Worm (Caenorhabditis elegans) whole organism, L2 larva: ENCODE results near the gene bgnt-1.5.

Source experiments
- C34F6.9 ChIP-seq: fragments of 150-350 bp; optimal IDR thresholded peaks from 2 replicates; lab custom pipeline; 2014; ENCODE audit warnings: missing biosample characterization, missing genetic modification characterization
- F13H6.1 ChIP-seq: sonication (generic microtip); optimal IDR thresholded peaks from 2 replicates; lab custom pipeline; 2016; ENCODE audit warnings: missing genetic modification characterization, missing compliant biosample characterization
- ZK546.5 ChIP-seq: sonication (generic microtip); optimal IDR thresholded peaks from 2 replicates; lab custom pipeline; 2017; ENCODE audit warnings: missing biosample characterization, missing genetic modification characterization
- alr-1 ChIP-seq: fragments of 150-350 bp; optimal IDR thresholded peaks from 2 replicates; lab custom pipeline; 2014; ENCODE audit warnings: missing biosample characterization, missing genetic modification characterization
- aly-2 ChIP-seq: fragments of 150-350 bp; optimal IDR thresholded peaks from 2 replicates; lab custom pipeline; 2014; ENCODE audit warnings: missing biosample characterization, missing genetic modification characterization
- ama-1 ChIP-seq: fragments of 150-350 bp; optimal IDR thresholded peaks from 2 replicates; lab custom pipeline; 2018; ENCODE audit warnings: inconsistent platforms
- ceh-16 ChIP-seq: fragments of 150-350 bp; optimal IDR thresholded peaks from 2 replicates; lab custom pipeline; 2014; ENCODE audit warnings: missing biosample characterization, missing genetic modification characterization
- ceh-82 ChIP-seq: fragments of 150-350 bp; optimal IDR thresholded peaks from 2 replicates; lab custom pipeline; 2014; ENCODE audit warnings: missing biosample characterization, missing genetic modification characterization
- crh-2 ChIP-seq: sonication (generic microtip); optimal IDR thresholded peaks from 2 replicates; lab custom pipeline; 2017; ENCODE audit warnings: missing biosample characterization, missing genetic modification characterization
- egl-27 ChIP-seq: sonication (generic microtip); optimal IDR thresholded peaks from 3 replicates; lab custom pipeline; 2017; ENCODE audit warnings: missing biosample characterization, missing genetic modification reagents, missing genetic modification characterization
- elt-1 ChIP-seq: fragments of 150-350 bp; optimal IDR thresholded peaks from 2 replicates; lab custom pipeline; 2014; ENCODE audit warnings: missing biosample characterization, missing genetic modification characterization
- elt-3 ChIP-seq: sonication (generic microtip); optimal IDR thresholded peaks from 2 replicates; lab custom pipeline; 2017; ENCODE audit warnings: missing biosample characterization, missing genetic modification characterization
- fos-1 ChIP-seq: fragments of 150-350 bp; optimal IDR thresholded peaks from 2 replicates; lab custom pipeline; 2014; ENCODE audit warnings: missing biosample characterization, missing genetic modification characterization
- gmeb-1 ChIP-seq: fragments of 150-350 bp; optimal IDR thresholded peaks from 2 replicates; lab custom pipeline; 2014; ENCODE audit warnings: missing biosample characterization, missing genetic modification characterization
- lin-11 ChIP-seq: fragments of 150-350 bp; sonication (generic microtip); optimal IDR thresholded peaks from 2 replicates; lab custom pipeline; 2014; ENCODE audit warnings: missing biosample characterization, missing genetic modification characterization, inconsistent platforms, mixed read lengths
- lin-13 ChIP-seq: fragments of 150-350 bp; optimal IDR thresholded peaks from 2 replicates; lab custom pipeline; 2014; ENCODE audit warnings: missing biosample characterization, missing genetic modification reagents, missing genetic modification characterization
- lsy-2 ChIP-seq, 2 experiments: fragments of 150-350 bp in 1 of 2; sonication (generic microtip) in 1 of 2; optimal IDR thresholded peaks; 2 replicates each; lab custom pipeline; 2014 to 2017; ENCODE audit warnings: missing biosample characterization in 2 of 2, missing genetic modification characterization in 2 of 2
- mab-5 ChIP-seq: fragments of 150-350 bp; optimal IDR thresholded peaks from 2 replicates; lab custom pipeline; 2014; ENCODE audit warnings: missing biosample characterization, missing genetic modification characterization
- mbf-1 ChIP-seq: sonication (generic microtip); optimal IDR thresholded peaks from 2 replicates; lab custom pipeline; 2017; ENCODE audit warnings: missing biosample characterization, missing genetic modification characterization
- mdl-1 ChIP-seq, 2 experiments: fragments of 150-350 bp in 1 of 2; sonication (generic microtip) in 1 of 2; optimal IDR thresholded peaks; 2 replicates each; lab custom pipeline; 2017; ENCODE audit warnings: missing biosample characterization in 2 of 2, missing genetic modification characterization in 2 of 2
- nhr-10 ChIP-seq: sonication (generic microtip); optimal IDR thresholded peaks from 2 replicates; lab custom pipeline; 2017; ENCODE audit warnings: missing biosample characterization, missing genetic modification characterization
- nhr-21 ChIP-seq: fragments of 150-350 bp; optimal IDR thresholded peaks from 2 replicates; lab custom pipeline; 2014; ENCODE audit warnings: missing biosample characterization, missing genetic modification characterization
- nhr-23 ChIP-seq: fragments of 150-350 bp; optimal IDR thresholded peaks from 2 replicates; lab custom pipeline; 2014; ENCODE audit warnings: missing biosample characterization, missing genetic modification reagents, missing genetic modification characterization
- nhr-25 ChIP-seq: fragments of 150-350 bp; sonication (generic microtip); optimal IDR thresholded peaks from 3 replicates; lab custom pipeline; 2014; ENCODE audit warnings: missing biosample characterization, missing genetic modification characterization
- nhr-6 ChIP-seq: fragments of 150-350 bp; optimal IDR thresholded peaks from 2 replicates; lab custom pipeline; 2014; ENCODE audit warnings: missing biosample characterization, missing genetic modification characterization
- nhr-77 ChIP-seq: fragments of 150-350 bp; optimal IDR thresholded peaks from 2 replicates; lab custom pipeline; 2014; ENCODE audit warnings: missing biosample characterization, missing genetic modification characterization
- skn-1 ChIP-seq: sonication (generic microtip); optimal IDR thresholded peaks from 2 replicates; lab custom pipeline; 2017; ENCODE audit warnings: missing biosample characterization, missing genetic modification characterization
- sma-3 ChIP-seq: sonication (generic microtip); optimal IDR thresholded peaks from 2 replicates; lab custom pipeline; 2016; ENCODE audit warnings: missing genetic modification reagents, missing genetic modification characterization, missing compliant biosample characterization
- sma-9 ChIP-seq, 2 experiments: fragments of 150-350 bp in 1 of 2; sonication (generic microtip) in 1 of 2; optimal IDR thresholded peaks; 2 replicates each; lab custom pipeline; 2014 to 2016; ENCODE audit warnings: missing genetic modification characterization in 2 of 2, mild to moderate bottlenecking in 1 of 2, missing biosample characterization in 1 of 2, missing compliant biosample characterization in 1 of 2, missing genetic modification reagents in 1 of 2, moderate library complexity in 1 of 2
- unc-39 ChIP-seq: fragments of 150-350 bp; optimal IDR thresholded peaks from 2 replicates; lab custom pipeline; 2014; ENCODE audit warnings: missing biosample characterization, missing genetic modification characterization
- unc-55 ChIP-seq: fragments of 150-350 bp; sonication (generic microtip); optimal IDR thresholded peaks from 3 replicates; lab custom pipeline; 2014; ENCODE audit warnings: missing biosample characterization, missing genetic modification reagents, missing genetic modification characterization
- ztf-1 ChIP-seq: fragments of 200-800 bp; sonication (Bioruptor generic); conservative IDR thresholded peaks from 2 replicates; pipeline ENCODE4 v1.3.6; 2022; ENCODE audit warnings: missing genetic modification characterization, missing compliant biosample characterization
- ztf-4 ChIP-seq: fragments of 150-350 bp; optimal IDR thresholded peaks from 2 replicates; lab custom pipeline; 2014; ENCODE audit warnings: missing biosample characterization, missing genetic modification characterization

bgnt-1.5 gene

ce11 chrX:13248265-13248664 is 16.1 kb upstream of the bgnt-1.5 start, which contains the start of gene K08H2.7:
TSS of gene K08H2.7 (minus strand) at chrX:13248437.
- TF ChIP-seq ama-1 (lab: Kevin White, UChicago) (no peak), egl-27 (tag; lab: Kevin White, UChicago) (no peak), mbf-1 (tag; lab: Kevin White, UChicago) (no peak), nhr-10 (tag; lab: Kevin White, UChicago) (no peak), mab-5 (tag; lab: Kevin White, UChicago) (no peak), ceh-16 (tag; lab: Kevin White, UChicago) (peak; percentile 23), fos-1 (tag; lab: Kevin White, UChicago) (no peak), crh-2 (tag; lab: Kevin White, UChicago) (no peak), unc-39 (tag; lab: Kevin White, UChicago) (no peak), elt-1 (tag; lab: Kevin White, UChicago) (peak; percentile 91), nhr-25 (tag; lab: Kevin White, UChicago) (peak; percentile 55), nhr-21 (tag; lab: Kevin White, UChicago) (no peak), lin-13 (GFP tag; lab: Kevin White, UChicago) (no peak), sma-9 (GFP tag; optimal IDR thresholded peaks at IDR 0.05; lab: Kevin White, UChicago) (peak; percentile 81), sma-9 (tag; optimal IDR thresholded peaks at IDR 0.05; lab: Kevin White, UChicago) (no peak), alr-1 (tag; lab: Kevin White, UChicago) (no peak), nhr-77 (tag; lab: Kevin White, UChicago) (no peak), lsy-2 (tag; optimal IDR thresholded peaks at IDR 0.05; lab: Kevin White, UChicago) (no peak), nhr-23 (tag; lab: Kevin White, UChicago) (peak; percentile 43)
- TF ChIP-seq, all 48 proteins: peak for 5

ce11 chrX:13247614-13248013 is 15.5 kb upstream of the bgnt-1.5 start:
- peak; percentile 26 for TF ChIP-seq fos-1 (tag; lab: Kevin White, UChicago)
- no peak for TF ChIP-seq sma-3 (GFP tag; lab: Kevin White, UChicago)
- peak; percentile 14 for TF ChIP-seq gmeb-1
- peak; percentile 44 for TF ChIP-seq sma-9 (GFP tag; optimal IDR thresholded peaks at IDR 0.05; lab: Kevin White, UChicago)
- TF ChIP-seq sma-9 (tag; optimal IDR thresholded peaks at IDR 0.05; lab: Kevin White, UChicago), result no peak
- TF ChIP-seq ceh-82 (tag; lab: Kevin White, UChicago), result no peak
- no peak for TF ChIP-seq nhr-77 (tag; lab: Kevin White, UChicago)
- TF ChIP-seq unc-55, result no peak

ce11 chrX:13246668-13247358 is 14.7 kb upstream of the bgnt-1.5 start:
- no peak for TF ChIP-seq F13H6.1 (tag; lab: Kevin White, UChicago)
- TF ChIP-seq ZK546.5 (tag; lab: Kevin White, UChicago), result no peak
- TF ChIP-seq nhr-25 (tag; lab: Kevin White, UChicago), result peak; percentile 59
- TF ChIP-seq nhr-21 (tag; lab: Kevin White, UChicago), result peak; percentile 48
- peak; percentile 48 for TF ChIP-seq sma-9 (GFP tag; optimal IDR thresholded peaks at IDR 0.05; lab: Kevin White, UChicago)
- no peak for TF ChIP-seq sma-9 (tag; optimal IDR thresholded peaks at IDR 0.05; lab: Kevin White, UChicago)

ce11 chrX:13245090-13245489 is 12.9 kb upstream of the bgnt-1.5 start, which contains the start of gene hpl-1:
TSS of gene hpl-1 (plus strand) at chrX:13245390.
- no peak for TF ChIP-seq lsy-2 (tag; optimal IDR thresholded peaks at IDR 0.05; lab: Kevin White, UChicago)
- TF ChIP-seq lin-11 (tag; lab: Kevin White, UChicago), result peak; percentile 25

- no peak for TF ChIP-seq gmeb-1
- TF ChIP-seq ztf-4 (tag; lab: Kevin White, UChicago), result no peak
- no peak for TF ChIP-seq mdl-1 (tag; optimal IDR thresholded peaks at IDR 0.05; lab: Kevin White, UChicago)
- TF ChIP-seq unc-39 (tag; lab: Kevin White, UChicago), result no peak
- TF ChIP-seq nhr-6 (tag; lab: Kevin White, UChicago), result no peak
- no peak for TF ChIP-seq skn-1 (tag; lab: Kevin White, UChicago)
- no peak for TF ChIP-seq unc-55
- TF ChIP-seq ztf-1, result no peak
- no peak for TF ChIP-seq C34F6.9 (tag; lab: Kevin White, UChicago)
- no peak for TF ChIP-seq mab-5 (tag; lab: Kevin White, UChicago)
- no peak for TF ChIP-seq elt-3 (tag; lab: Kevin White, UChicago)
- no peak for TF ChIP-seq ceh-82 (tag; lab: Kevin White, UChicago)
- no peak for TF ChIP-seq aly-2 (tag; lab: Kevin White, UChicago)
- TF ChIP-seq nhr-23 (tag; lab: Kevin White, UChicago), result no peak
Measured at ce11 chrX:13242231-13242630, 10.1 kb upstream of the bgnt-1.5 start, which contains the start of gene K08H2.5. TSS of gene K08H2.5 (minus strand) at chrX:13242331.
